Worm (Caenorhabditis elegans): ENCODE measurements around the gene irld-23.
A peak's percentile ranks its signal among the peaks of the same experiment; 100 is the strongest.

Gene irld-23

DNA sequence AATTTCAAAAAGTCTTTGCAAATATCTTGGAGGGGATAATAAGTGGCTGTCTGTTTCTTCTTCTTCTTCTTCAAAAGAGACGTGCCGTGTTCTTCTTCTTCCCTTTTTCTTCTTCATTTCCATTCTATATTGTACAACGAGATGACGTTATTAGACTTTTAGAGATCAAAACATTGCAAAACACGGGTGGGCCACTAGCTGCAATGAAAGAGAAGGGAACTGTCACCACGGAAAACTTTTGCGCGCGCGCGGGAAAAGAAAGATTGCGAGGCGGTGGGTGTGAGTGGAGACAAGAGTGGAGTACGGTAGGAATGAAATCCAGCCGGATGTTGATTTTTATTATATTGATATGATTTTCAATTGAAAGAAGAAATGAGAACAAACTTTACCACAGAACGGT, 26.4 kb downstream of the irld-23 start (continued):
- TF ChIP-seq unc-98 (GFP tag; IDR thresholded peaks at IDR 0.05) (no peak), rnt-1 (tag; optimal IDR thresholded peaks at IDR 0.05) (no peak)

DNA sequence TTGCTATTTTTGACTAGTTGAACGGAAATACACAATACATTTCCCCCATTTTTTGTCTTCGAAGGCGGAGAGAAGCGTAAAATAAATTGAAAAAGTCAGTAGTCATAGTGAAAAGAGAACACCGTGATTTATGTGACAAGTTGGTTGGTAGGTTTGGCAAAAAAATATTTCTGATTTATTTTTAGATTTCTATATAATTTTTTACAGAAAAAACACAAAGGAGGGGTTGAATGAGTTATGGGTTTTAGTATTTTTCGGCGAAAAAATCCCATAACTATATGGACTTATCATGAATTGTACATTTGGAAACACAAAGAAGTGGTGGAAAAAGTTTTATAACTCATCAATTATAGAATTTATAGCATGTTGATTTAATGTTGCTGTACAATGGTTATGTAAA, 35.0 kb downstream of the irld-23 start, which contains the start of gene C30G4.2:
Gene C30G4.2, minus strand, starts transcription at position 101 of the 400 bp plus-strand sequence.
- TF ChIP-seq ztf-11 (tag; optimal IDR thresholded peaks at IDR 0.05): no peak
- no peak for TF ChIP-seq ceh-88 (GFP tag; IDR thresholded peaks at IDR 0.05)
- TF ChIP-seq ceh-90 (tag; optimal IDR thresholded peaks at IDR 0.05): no peak
- no peak for TF ChIP-seq elt-2 (tag; optimal IDR thresholded peaks at IDR 0.05)
- no peak for TF ChIP-seq isw-1 (GFP tag; IDR thresholded peaks at IDR 0.05)
- no peak for TF ChIP-seq Y116A8C.19 (tag; optimal IDR thresholded peaks at IDR 0.05; ENCODE audit: borderline replicate concordance)
- no peak for TF ChIP-seq nhr-84 (tag; optimal IDR thresholded peaks at IDR 0.05)
- no peak for TF ChIP-seq zip-4 (GFP tag; optimal IDR thresholded peaks at IDR 0.05)
- TF ChIP-seq dsc-1 (tag; optimal IDR thresholded peaks at IDR 0.05): no peak
- TF ChIP-seq lsy-2 (tag; optimal IDR thresholded peaks at IDR 0.05): no peak
- no peak for TF ChIP-seq jun-1 (tag; optimal IDR thresholded peaks at IDR 0.05)
- TF ChIP-seq skn-1 (tag; optimal IDR thresholded peaks at IDR 0.05): no peak
- no peak for TF ChIP-seq blmp-1 (tag; optimal IDR thresholded peaks at IDR 0.05)

DNA sequence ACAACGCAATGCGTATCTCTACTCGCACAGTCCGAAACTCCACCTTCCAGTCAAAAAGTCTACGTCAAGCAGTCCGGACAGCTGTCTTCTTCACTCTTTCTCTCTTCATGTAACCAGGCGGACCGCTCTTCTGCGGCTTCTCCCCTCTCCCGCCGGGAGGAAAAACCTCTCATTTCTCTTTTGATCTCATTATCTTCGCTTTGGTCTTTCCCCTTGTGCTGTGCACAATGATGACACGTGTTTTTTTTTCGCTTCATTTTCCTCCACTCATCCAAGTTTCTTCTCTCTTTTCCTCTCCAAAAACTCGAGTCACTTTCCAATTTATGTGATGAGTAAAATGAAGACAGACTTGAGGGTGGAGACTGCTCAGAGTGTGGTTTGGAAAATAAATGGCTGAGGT, 37.5 kb downstream of the irld-23 start, which contains the start of gene F35B3.7:
Gene F35B3.7, minus strand, starts transcription at position 133 of the 400 bp plus-strand sequence.
- TF ChIP-seq efl-3 (GFP tag; optimal IDR thresholded peaks at IDR 0.05) (no peak), F16B12.6 (tag; optimal IDR thresholded peaks at IDR 0.05) (no peak), blmp-1 (tag; optimal IDR thresholded peaks at IDR 0.05) (no peak), ceh-8 (GFP tag; optimal IDR thresholded peaks at IDR 0.05) (no peak), dsc-1 (tag; optimal IDR thresholded peaks at IDR 0.05) (peak; percentile 74), mep-1 (tag; optimal IDR thresholded peaks at IDR 0.05) (peak; percentile 8), nhr-19 (GFP tag; conservative IDR thresholded peaks at IDR 0.05) (peak; percentile 18; the same call in 1 of the 2 replicates), irx-1 (tag; optimal IDR thresholded peaks at IDR 0.05) (no peak), elt-3 (tag; optimal IDR thresholded peaks at IDR 0.05) (no peak), swsn-7 (tag; optimal IDR thresholded peaks at IDR 0.05) (no peak), C34B4.2 (tag; optimal IDR thresholded peaks at IDR 0.05) (no peak), tbx-2 (tag; optimal IDR thresholded peaks at IDR 0.05) (no peak), nhr-77 (tag; optimal IDR thresholded peaks at IDR 0.05) (no peak), ztf-4 (tag; optimal IDR thresholded peaks at IDR 0.05) (no peak), tlp-1 (tag; optimal IDR thresholded peaks at IDR 0.05) (no peak), snu-23 (GFP tag; optimal IDR thresholded peaks at IDR 0.05) (peak; percentile 45), rnt-1 (tag; optimal IDR thresholded peaks at IDR 0.05) (peak; percentile 47), mdl-1 (tag; optimal IDR thresholded peaks at IDR 0.05) (peak in 1 of 2 experiments; percentile 65), nhr-71 (tag; optimal IDR thresholded peaks at IDR 0.05) (peak; percentile 79), nhr-28 (tag; optimal IDR thresholded peaks at IDR 0.05) (no peak), lin-13 (GFP tag; optimal IDR thresholded peaks at IDR 0.05) (no peak), nhr-20 (tag; optimal IDR thresholded peaks at IDR 0.05) (peak; percentile 49), lin-14 (GFP tag; optimal IDR thresholded peaks at IDR 0.05) (peak; percentile 86), elt-2 (tag; optimal IDR thresholded peaks at IDR 0.05) (no peak), ces-1 (GFP tag; optimal IDR thresholded peaks at IDR 0.05) (no peak), egl-27 (tag; optimal IDR thresholded peaks at IDR 0.05) (no peak), ceh-90 (tag; optimal IDR thresholded peaks at IDR 0.05) (no peak), fos-1 (tag; optimal IDR thresholded peaks at IDR 0.05) (no peak), Y116A8C.19 (tag; optimal IDR thresholded peaks at IDR 0.05; ENCODE audit: borderline replicate concordance) (no peak), lir-3 (tag; optimal IDR thresholded peaks at IDR 0.05; ENCODE audit: poor library complexity) (no peak), lsy-2 (tag; optimal IDR thresholded peaks at IDR 0.05) (peak in 1 of 2 experiments; percentile 46)

Measured in whole organism, L1 larva.